Worm (Caenorhabditis elegans) whole organism, late embryonic: ENCODE results near the gene ccf-1.

Experiments used
- C08G9.2 ChIP-seq: sonication (generic microtip); optimal IDR thresholded peaks from 2 replicates; lab custom pipeline; 2016; ENCODE audit warnings: mild to moderate bottlenecking, missing genetic modification characterization, moderate library complexity, missing compliant biosample characterization
- C38D4.7 ChIP-seq: fragments of 200-800 bp; sonication (Bioruptor generic); optimal IDR thresholded peaks from 2 replicates; lab custom pipeline; 2018; ENCODE audit warnings: mild to moderate bottlenecking, missing genetic modification characterization, moderate library complexity, missing compliant biosample characterization
- F13H6.1 ChIP-seq: sonication (generic microtip); optimal IDR thresholded peaks from 2 replicates; lab custom pipeline; 2016; ENCODE audit warnings: missing genetic modification characterization, missing compliant biosample characterization
- T23F11.4 ChIP-seq: fragments of 200-800 bp; sonication (Bioruptor generic); optimal IDR thresholded peaks from 2 replicates; lab custom pipeline; 2018; ENCODE audit warnings: mild to moderate bottlenecking, missing genetic modification characterization, missing compliant biosample characterization
- ceh-18 ChIP-seq: sonication (generic microtip); optimal IDR thresholded peaks from 2 replicates; lab custom pipeline; 2016; ENCODE audit warnings: missing genetic modification characterization, missing compliant biosample characterization
- ceh-19 ChIP-seq: fragments of 200-800 bp; sonication (Bioruptor generic); optimal IDR thresholded peaks from 2 replicates; lab custom pipeline; 2018; ENCODE audit warnings: mild to moderate bottlenecking, missing genetic modification characterization, missing compliant biosample characterization
- ceh-31 ChIP-seq: sonication (generic microtip); optimal IDR thresholded peaks from 2 replicates; lab custom pipeline; 2016; ENCODE audit warnings: missing genetic modification characterization, missing compliant biosample characterization
- ceh-34 ChIP-seq: sonication (generic microtip); optimal IDR thresholded peaks from 2 replicates; lab custom pipeline; 2016; ENCODE audit warnings: mild to moderate bottlenecking, missing genetic modification characterization, missing compliant biosample characterization
- ceh-48 ChIP-seq: sonication (generic microtip); optimal IDR thresholded peaks from 2 replicates; lab custom pipeline; 2016; ENCODE audit warnings: missing genetic modification characterization, inconsistent platforms, missing compliant biosample characterization
- ceh-6 ChIP-seq: fragments of 200-800 bp; sonication (Bioruptor generic); optimal IDR thresholded peaks from 2 replicates; lab custom pipeline; 2018; ENCODE audit warnings: mild to moderate bottlenecking, missing genetic modification characterization, missing compliant biosample characterization
- che-1 ChIP-seq: sonication (generic microtip); optimal IDR thresholded peaks from 2 replicates; lab custom pipeline; 2016; ENCODE audit warnings: mild to moderate bottlenecking, missing genetic modification characterization, missing compliant biosample characterization
- dmd-4 ChIP-seq: sonication (generic microtip); optimal IDR thresholded peaks from 2 replicates; lab custom pipeline; 2016; ENCODE audit warnings: borderline replicate concordance, missing genetic modification characterization, missing compliant biosample characterization
- elt-2 ChIP-seq: sonication (generic microtip); optimal IDR thresholded peaks from 2 replicates; lab custom pipeline; 2016; ENCODE audit warnings: missing genetic modification reagents, missing genetic modification characterization, missing compliant biosample characterization
- elt-4 ChIP-seq: sonication (generic microtip); optimal IDR thresholded peaks from 2 replicates; lab custom pipeline; 2016; ENCODE audit warnings: missing genetic modification characterization, missing compliant biosample characterization
- hlh-6 ChIP-seq: sonication (generic microtip); optimal IDR thresholded peaks from 2 replicates; lab custom pipeline; 2016; ENCODE audit warnings: missing genotype, missing genetic modification characterization, missing compliant biosample characterization
- mec-3 ChIP-seq: sonication (generic microtip); optimal IDR thresholded peaks from 2 replicates; lab custom pipeline; 2016; ENCODE audit warnings: borderline replicate concordance, missing genetic modification characterization, missing compliant biosample characterization
- nfya-1 ChIP-seq: sonication (generic microtip); optimal IDR thresholded peaks from 2 replicates; lab custom pipeline; 2017; ENCODE audit warnings: missing genetic modification characterization, mild to moderate bottlenecking, missing compliant biosample characterization, antibody characterized with exemption, moderate library complexity
- nhr-11 ChIP-seq: fragments of 150-350 bp; optimal IDR thresholded peaks from 2 replicates; lab custom pipeline; 2014; ENCODE audit warnings: missing biosample characterization, missing genetic modification characterization
- nhr-232 ChIP-seq: sonication (generic microtip); optimal IDR thresholded peaks from 2 replicates; lab custom pipeline; 2016; ENCODE audit warnings: missing genetic modification characterization, missing compliant biosample characterization
- npax-4 ChIP-seq: sonication (generic microtip); optimal IDR thresholded peaks from 2 replicates; lab custom pipeline; 2016; ENCODE audit warnings: missing genetic modification characterization, missing compliant biosample characterization
- pat-9 ChIP-seq: fragments of 200-800 bp; sonication (Bioruptor generic); optimal IDR thresholded peaks from 2 replicates; lab custom pipeline; 2018; ENCODE audit warnings: mild to moderate bottlenecking, missing genetic modification characterization, moderate library complexity, missing compliant biosample characterization
- pax-1 ChIP-seq: fragments of 150-350 bp; optimal IDR thresholded peaks from 2 replicates; lab custom pipeline; 2014; ENCODE audit warnings: missing biosample characterization, missing genetic modification characterization
- pha-2 ChIP-seq: sonication (generic microtip); optimal IDR thresholded peaks from 2 replicates; lab custom pipeline; 2017; ENCODE audit warnings: mild to moderate bottlenecking, missing genetic modification characterization, missing compliant biosample characterization
- pros-1 ChIP-seq: fragments of 150-350 bp; optimal IDR thresholded peaks from 2 replicates; lab custom pipeline; 2014; ENCODE audit warnings: missing biosample characterization, missing genetic modification reagents, missing genetic modification characterization
- ref-2 ChIP-seq: sonication (generic microtip); optimal IDR thresholded peaks from 2 replicates; lab custom pipeline; 2016; ENCODE audit warnings: missing genetic modification characterization, missing compliant biosample characterization
- rnt-1 ChIP-seq: sonication (generic microtip); optimal IDR thresholded peaks from 2 replicates; lab custom pipeline; 2016; ENCODE audit warnings: missing genetic modification characterization, missing compliant biosample characterization
- sox-4 ChIP-seq: sonication (generic microtip); optimal IDR thresholded peaks from 2 replicates; lab custom pipeline; 2017; ENCODE audit warnings: mild to moderate bottlenecking, missing genetic modification characterization, inconsistent platforms, missing compliant biosample characterization
- tbx-2 ChIP-seq: sonication (generic microtip); optimal IDR thresholded peaks from 2 replicates; lab custom pipeline; 2016; ENCODE audit warnings: missing genetic modification characterization, missing compliant biosample characterization
- unc-3 ChIP-seq, 2 experiments: fragments of 200-800 bp in 1 of 2; sonication (Bioruptor generic) in 1 of 2; sonication (generic microtip) in 1 of 2; conservative IDR thresholded peaks in 1 of 2; optimal IDR thresholded peaks in 1 of 2; 2 replicates each; pipeline versions ENCODE4 v1.3.6 to Lab custom; 2016 to 2022; ENCODE audit warnings: missing compliant biosample characterization in 2 of 2, missing genetic modification characterization in 2 of 2, missing genetic modification reagents in 1 of 2
- unc-42 ChIP-seq: sonication (generic microtip); optimal IDR thresholded peaks from 2 replicates; lab custom pipeline; 2016; ENCODE audit warnings: missing genotype, missing genetic modification characterization, missing compliant biosample characterization
- unc-55 ChIP-seq: sonication (generic microtip); optimal IDR thresholded peaks from 2 replicates; lab custom pipeline; 2017; ENCODE audit warnings: missing biosample characterization, missing genetic modification reagents, missing genetic modification characterization
- unc-86 ChIP-seq: sonication (generic microtip); optimal IDR thresholded peaks from 2 replicates; lab custom pipeline; 2016; ENCODE audit warnings: missing genetic modification characterization, missing compliant biosample characterization
- zip-5 ChIP-seq: sonication (generic microtip); optimal IDR thresholded peaks from 2 replicates; lab custom pipeline; 2016; ENCODE audit warnings: missing genetic modification characterization, missing compliant biosample characterization

The ccf-1 gene

ce11 chrIII:11946062-11946749 is 26.2 kb upstream of the ccf-1 start (continued):
- TF ChIP-seq elt-2 (tag; lab: Kevin White, UChicago), result peak; percentile 69
- TF ChIP-seq che-1 (tag; lab: Kevin White, UChicago), result no peak
- peak; percentile 72 for TF ChIP-seq F13H6.1 (tag; lab: Kevin White, UChicago)
- peak; percentile 64 for TF ChIP-seq unc-3 (GFP tag; conservative IDR thresholded peaks at IDR 0.05; lab: Robert Waterston, UW)
- peak; percentile 33 for TF ChIP-seq unc-3 (tag; optimal IDR thresholded peaks at IDR 0.05; lab: Kevin White, UChicago)
- no peak for TF ChIP-seq C38D4.7 (GFP tag; lab: Kevin White, UChicago)
- TF ChIP-seq nhr-232 (tag; lab: Kevin White, UChicago), result no peak
- TF ChIP-seq unc-86 (tag; lab: Kevin White, UChicago), result peak; percentile 49
- TF ChIP-seq tbx-2 (tag; lab: Kevin White, UChicago), result peak; percentile 94
- peak; percentile 84 for TF ChIP-seq mec-3 (tag; lab: Kevin White, UChicago)
- TF ChIP-seq sox-4 (tag; lab: Kevin White, UChicago), result no peak
- peak; percentile 98 for TF ChIP-seq ceh-31
- no peak for TF ChIP-seq T23F11.4 (GFP tag; lab: Kevin White, UChicago)
- TF ChIP-seq zip-5 (tag; lab: Kevin White, UChicago), result peak; percentile 73
- no peak for TF ChIP-seq elt-4
- peak; percentile 34 for TF ChIP-seq dmd-4 (tag; lab: Kevin White, UChicago)
- TF ChIP-seq ceh-6 (GFP tag; lab: Kevin White, UChicago), result no peak
- no peak for TF ChIP-seq nhr-11 (tag; lab: Kevin White, UChicago)
- TF ChIP-seq ceh-34 (tag; lab: Kevin White, UChicago), result peak; percentile 60
- no peak for TF ChIP-seq npax-4 (tag; lab: Kevin White, UChicago)
- TF ChIP-seq ceh-18 (tag; lab: Kevin White, UChicago), result peak; percentile 6

- TF ChIP-seq pat-9, result peak; percentile 53
- TF ChIP-seq pros-1 (tag; lab: Kevin White, UChicago), result no peak
- peak; percentile 83 for TF ChIP-seq unc-55 (GFP tag; lab: Kevin White, UChicago)
- TF ChIP-seq T23F11.4 (GFP tag; lab: Kevin White, UChicago), result no peak
- TF ChIP-seq ref-2 (tag; lab: Kevin White, UChicago), result no peak
- TF ChIP-seq ceh-18 (tag; lab: Kevin White, UChicago), result peak; percentile 79
- peak; percentile 58 for TF ChIP-seq ceh-34 (tag; lab: Kevin White, UChicago)
- TF ChIP-seq C08G9.2 (tag; lab: Kevin White, UChicago), result peak; percentile 5
- TF ChIP-seq ceh-31, result peak; percentile 34
- peak; percentile 34 for TF ChIP-seq tbx-2 (tag; lab: Kevin White, UChicago)
- peak; percentile 64 for TF ChIP-seq nfya-1
- peak; percentile 60 for TF ChIP-seq rnt-1 (tag; lab: Kevin White, UChicago)
- TF ChIP-seq mec-3 (tag; lab: Kevin White, UChicago), result no peak
- no peak for TF ChIP-seq pax-1 (tag; lab: Kevin White, UChicago)
These were observed 22.6 kb upstream of the ccf-1 start for ce11 chrIII:11942664-11943063.

ce11 chrIII:11938525-11938924 is 18.5 kb upstream of the ccf-1 start:
- TF ChIP-seq hlh-6 (tag; lab: Kevin White, UChicago), result no peak
- TF ChIP-seq che-1 (tag; lab: Kevin White, UChicago), result no peak
- no peak for TF ChIP-seq ceh-48
- no peak for TF ChIP-seq C08G9.2 (tag; lab: Kevin White, UChicago)
- no peak for TF ChIP-seq unc-3 (GFP tag; conservative IDR thresholded peaks at IDR 0.05; lab: Robert Waterston, UW)
- no peak for TF ChIP-seq unc-3 (tag; optimal IDR thresholded peaks at IDR 0.05; lab: Kevin White, UChicago)
- no peak for TF ChIP-seq nhr-232 (tag; lab: Kevin White, UChicago)
- no peak for TF ChIP-seq ceh-19 (GFP tag; lab: Kevin White, UChicago)
- TF ChIP-seq ceh-6 (GFP tag; lab: Kevin White, UChicago), result no peak
- TF ChIP-seq mec-3 (tag; lab: Kevin White, UChicago), result no peak

ce11 chrIII:11937911-11938310 is 17.9 kb upstream of the ccf-1 start:
- TF ChIP-seq pha-2 (tag; lab: Kevin White, UChicago) (no peak), unc-42 (tag; lab: Kevin White, UChicago) (peak; percentile 59), ceh-34 (tag; lab: Kevin White, UChicago) (peak; percentile 34)
